Fruit fly (Drosophila melanogaster): ENCODE results near the gene obst-H.
A peak's percentile ranks its signal among the peaks of the same experiment; 100 is the strongest.

The obst-H gene

DNA sequence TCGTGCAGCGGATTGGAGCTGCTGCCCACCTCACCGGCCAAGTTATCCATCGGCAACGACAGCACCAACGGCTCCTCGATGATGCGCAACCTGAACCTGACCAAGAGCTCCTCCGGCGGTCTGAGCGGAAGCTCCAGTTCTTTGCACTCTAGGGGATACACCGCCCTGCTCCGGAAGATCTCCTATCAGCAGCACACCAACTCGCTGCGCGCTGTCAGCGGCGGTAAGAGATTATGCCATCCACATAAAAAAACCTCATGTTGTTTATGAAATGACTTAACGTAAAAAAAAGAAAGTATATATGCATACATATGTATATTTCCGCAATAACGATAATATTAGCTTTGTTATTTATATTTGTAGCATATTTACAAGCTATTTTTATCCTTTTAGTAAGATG lies 39.7 kb upstream of the obst-H start:
- TF ChIP-seq Dbx (GFP tag; IDR thresholded peaks at IDR 0.05) = 0 out of 3 replicates have a peak, but pooled peaks have one; percentile 0
- TF ChIP-seq hb (GFP tag; IDR thresholded peaks at IDR 0.05; ENCODE audit: partially characterized antibody) = no peak
- 0 out of 3 replicates have a peak, but pooled peaks have one; percentile 18 for TF ChIP-seq CG11456 (GFP tag; IDR thresholded peaks at IDR 0.05)
- no peak for TF ChIP-seq Nf-YA (GFP tag; IDR thresholded peaks at IDR 0.05)

- no peak for TF ChIP-seq luna (GFP tag; optimal IDR thresholded peaks at IDR 0.05)
- TF ChIP-seq bbx (GFP tag; IDR thresholded peaks at IDR 0.05; ENCODE audit: partially characterized antibody) = no peak
- TF ChIP-seq unpg (GFP tag; optimal IDR thresholded peaks at IDR 0.05) = peak; percentile 64
- TF ChIP-seq jing (GFP tag; optimal IDR thresholded peaks at IDR 0.05) = no peak
- TF ChIP-seq sug (tag; optimal IDR thresholded peaks at IDR 0.05) = peak; percentile 92
- TF ChIP-seq pan (optimal IDR thresholded peaks at IDR 0.05) = no peak
- peak in 1 of 2 experiments; percentile 53 for TF ChIP-seq pan (GFP tag; optimal IDR thresholded peaks at IDR 0.05 in 1 of 2, IDR thresholded peaks at IDR 0.05 in 1 of 2)
- TF ChIP-seq HLH3B (GFP tag; IDR thresholded peaks at IDR 0.05) = peak; percentile 49; the same call in 1 of the 2 replicates
- TF ChIP-seq pros (GFP tag; optimal IDR thresholded peaks at IDR 0.05) = peak; percentile 23
- peak; percentile 61 for TF ChIP-seq her (GFP tag; optimal IDR thresholded peaks at IDR 0.05)
- TF ChIP-seq CG15696 (tag; optimal IDR thresholded peaks at IDR 0.05) = peak; percentile 61
- no peak for TF ChIP-seq CG16813 (GFP tag; IDR thresholded peaks at IDR 0.05; ENCODE audit: partially characterized antibody)
- TF ChIP-seq wek (GFP tag; optimal IDR thresholded peaks at IDR 0.05) = peak; percentile 76
- peak; percentile 22 for TF ChIP-seq CG8290 (GFP tag; optimal IDR thresholded peaks at IDR 0.05)
- no peak for TF ChIP-seq CG8290 (tag; optimal IDR thresholded peaks at IDR 0.05)
- TF ChIP-seq CG12744 (GFP tag; optimal IDR thresholded peaks at IDR 0.05) = peak; percentile 51
- no peak for TF ChIP-seq prd (optimal IDR thresholded peaks at IDR 0.05)
- TF ChIP-seq prd (GFP tag; IDR thresholded peaks at IDR 0.05) = peak; percentile 19; the same call in 1 of the 3 replicates
- TF ChIP-seq CG3995 (GFP tag; optimal IDR thresholded peaks at IDR 0.05) = no peak
- peak; percentile 57 for TF ChIP-seq scrt (GFP tag; optimal IDR thresholded peaks at IDR 0.05)
- peak; percentile 70 for TF ChIP-seq CG7745 (tag; optimal IDR thresholded peaks at IDR 0.05)
- no peak for TF ChIP-seq CG30403 (GFP tag; optimal IDR thresholded peaks at IDR 0.05)
- TF ChIP-seq sob (GFP tag; IDR thresholded peaks at IDR 0.05) = peak; percentile 64; the same call in 1 of the 2 replicates
- TF ChIP-seq Nf-YC (tag; optimal IDR thresholded peaks at IDR 0.05) = no peak
- 0 out of 3 replicates have a peak, but pooled peaks have one; percentile 67 for TF ChIP-seq CG11456 (GFP tag; IDR thresholded peaks at IDR 0.05)
- no peak for TF ChIP-seq toy (GFP tag; IDR thresholded peaks at IDR 0.05)
- TF ChIP-seq Opbp (GFP tag; IDR thresholded peaks at IDR 0.05; ENCODE audit: partially characterized antibody) = no peak
- TF ChIP-seq bigmax (GFP tag; optimal IDR thresholded peaks at IDR 0.05) = no peak
- TF ChIP-seq CG7839 (tag; optimal IDR thresholded peaks at IDR 0.05) = no peak
- TF ChIP-seq CG6272 (GFP tag; IDR thresholded peaks at IDR 0.05) = no peak
- no peak for TF ChIP-seq Dp (GFP tag; optimal IDR thresholded peaks at IDR 0.05)
- peak; percentile 88; the same call in 1 of the 2 replicates for TF ChIP-seq rib (GFP tag; IDR thresholded peaks at IDR 0.05)
- peak; percentile 85 for TF ChIP-seq kni (GFP tag; optimal IDR thresholded peaks at IDR 0.05)
- TF ChIP-seq nom (GFP tag; optimal IDR thresholded peaks at IDR 0.05) = no peak
- TF ChIP-seq en (GFP tag; optimal IDR thresholded peaks at IDR 0.05) = peak; percentile 46
- TF ChIP-seq CG11723 (GFP tag; optimal IDR thresholded peaks at IDR 0.05) = no peak
- TF ChIP-seq CG7786 (GFP tag; optimal IDR thresholded peaks at IDR 0.05) = no peak
- TF ChIP-seq CG7372 (GFP tag; IDR thresholded peaks at IDR 0.05) = no peak
- TF ChIP-seq Aef1 (GFP tag; IDR thresholded peaks at IDR 0.05) = no peak
- TF ChIP-seq lab (GFP tag; optimal IDR thresholded peaks at IDR 0.05) = peak; percentile 89
- peak; percentile 9 for TF ChIP-seq HmgD (GFP tag; optimal IDR thresholded peaks at IDR 0.05)
- TF ChIP-seq mam (GFP tag; optimal IDR thresholded peaks at IDR 0.05) = no peak
- TF ChIP-seq pho (GFP tag; optimal IDR thresholded peaks at IDR 0.05) = peak; percentile 35
- peak; percentile 72 for TF ChIP-seq crol (GFP tag; IDR thresholded peaks at IDR 0.05)
- 0 out of 2 replicates have a peak, but pooled peaks have one; percentile 22 for TF ChIP-seq CG10321 (GFP tag; IDR thresholded peaks at IDR 0.05)
- no peak for TF ChIP-seq Gsc (GFP tag; IDR thresholded peaks at IDR 0.05)
Observed at dm6 chr3L:15566484-15566955, 37.5 kb upstream of the obst-H start.

Measured in whole organism, embryonic.